Worm (Caenorhabditis elegans): ENCODE data around the gene Y54G9A.9.

Y54G9A.9 gene

ce11 chrII:13729416-13729815, at the start of gene Y54G9A.9:
Y54G9A.9 (plus strand) TSS chrII:13729716.
- TF ChIP-seq nhr-232 (tag; optimal IDR thresholded peaks at IDR 0.05) (no peak), pag-3 (tag; optimal IDR thresholded peaks at IDR 0.05; ENCODE audit: borderline replicate concordance) (no peak), tbx-7 (tag; optimal IDR thresholded peaks at IDR 0.05) (no peak), unc-86 (tag; optimal IDR thresholded peaks at IDR 0.05) (no peak), pqm-1 (tag; optimal IDR thresholded peaks at IDR 0.05) (no peak), syd-9 (tag; optimal IDR thresholded peaks at IDR 0.05) (no peak), lim-6 (tag; optimal IDR thresholded peaks at IDR 0.05) (no peak)

- no peak for TF ChIP-seq gmeb-2 (tag; optimal IDR thresholded peaks at IDR 0.05)
- TF ChIP-seq pros-1 (tag; optimal IDR thresholded peaks at IDR 0.05): no peak
- no peak for TF ChIP-seq fkh-6 (tag; optimal IDR thresholded peaks at IDR 0.05)
- TF ChIP-seq mec-3 (tag; optimal IDR thresholded peaks at IDR 0.05; ENCODE audit: borderline replicate concordance): no peak
- TF ChIP-seq npax-4 (tag; optimal IDR thresholded peaks at IDR 0.05): no peak
- TF ChIP-seq unc-86 (tag; optimal IDR thresholded peaks at IDR 0.05): no peak
- no peak for TF ChIP-seq ceh-18 (tag; optimal IDR thresholded peaks at IDR 0.05)
- no peak for TF ChIP-seq fax-1 (tag; optimal IDR thresholded peaks at IDR 0.05)
- TF ChIP-seq dmd-4 (tag; optimal IDR thresholded peaks at IDR 0.05; ENCODE audit: borderline replicate concordance): no peak
- no peak for TF ChIP-seq odd-2 (tag; optimal IDR thresholded peaks at IDR 0.05)
Measured at ce11 chrII:13679775-13680320, 49.7 kb upstream of the Y54G9A.9 start.

- TF ChIP-seq nfya-1 (tag; optimal IDR thresholded peaks at IDR 0.05) (no peak), odd-2 (tag; optimal IDR thresholded peaks at IDR 0.05) (no peak), pros-1 (tag; optimal IDR thresholded peaks at IDR 0.05) (no peak), npax-4 (tag; optimal IDR thresholded peaks at IDR 0.05) (no peak), ceh-45 (GFP tag; IDR thresholded peaks at IDR 0.05) (no peak), unc-3 (GFP tag; conservative IDR thresholded peaks at IDR 0.05) (no peak), unc-3 (tag; optimal IDR thresholded peaks at IDR 0.05) (no peak), dve-1 (tag; optimal IDR thresholded peaks at IDR 0.05) (no peak)
Measured at ce11 chrII:13681063-13681462, 48.5 kb upstream of the Y54G9A.9 start.

- no peak for TF ChIP-seq pha-4 (tag; optimal IDR thresholded peaks at IDR 0.05)
- TF ChIP-seq F13H6.1 (tag; optimal IDR thresholded peaks at IDR 0.05): no peak
- TF ChIP-seq ets-4 (tag; optimal IDR thresholded peaks at IDR 0.05): no peak
- TF ChIP-seq ama-1 (optimal IDR thresholded peaks at IDR 0.05): no peak
- TF ChIP-seq ceh-9 (tag; optimal IDR thresholded peaks at IDR 0.05): no peak
- TF ChIP-seq dmd-4 (tag; optimal IDR thresholded peaks at IDR 0.05; ENCODE audit: borderline replicate concordance): no peak
- no peak for TF ChIP-seq Y22D7AL.16 (tag; optimal IDR thresholded peaks at IDR 0.05)
- no peak for TF ChIP-seq pros-1 (tag; optimal IDR thresholded peaks at IDR 0.05)
- no peak for TF ChIP-seq hlh-8 (tag; optimal IDR thresholded peaks at IDR 0.05)
- no peak for TF ChIP-seq T23F11.4 (GFP tag; optimal IDR thresholded peaks at IDR 0.05)
- no peak for TF ChIP-seq hlh-15 (tag; optimal IDR thresholded peaks at IDR 0.05)
- TF ChIP-seq ceh-18 (tag; optimal IDR thresholded peaks at IDR 0.05): no peak
- TF ChIP-seq unc-42 (tag; optimal IDR thresholded peaks at IDR 0.05): no peak
- TF ChIP-seq fkh-10 (GFP tag; optimal IDR thresholded peaks at IDR 0.05): no peak
- TF ChIP-seq pag-3 (tag; optimal IDR thresholded peaks at IDR 0.05; ENCODE audit: borderline replicate concordance): no peak
- no peak for TF ChIP-seq odd-2 (tag; optimal IDR thresholded peaks at IDR 0.05)
- no peak for TF ChIP-seq ceh-34 (tag; optimal IDR thresholded peaks at IDR 0.05)
Measured at ce11 chrII:13685581-13685980, 43.9 kb upstream of the Y54G9A.9 start.

ce11 chrII:13694712-13695111, 34.8 kb upstream of the Y54G9A.9 start, which contains the start of gene rpoa-1:
rpoa-1 (minus strand) TSS chrII:13694795.
- TF ChIP-seq ceh-19 (GFP tag; optimal IDR thresholded peaks at IDR 0.05) (no peak), nfya-1 (tag; optimal IDR thresholded peaks at IDR 0.05) (peak; percentile 11), fax-1 (tag; optimal IDR thresholded peaks at IDR 0.05) (no peak), pha-4 (tag; optimal IDR thresholded peaks at IDR 0.05) (no peak), ama-1 (optimal IDR thresholded peaks at IDR 0.05) (no peak), ceh-30 (tag; optimal IDR thresholded peaks at IDR 0.05) (no peak), elt-4 (tag; optimal IDR thresholded peaks at IDR 0.05) (no peak), hlh-6 (tag; optimal IDR thresholded peaks at IDR 0.05) (no peak)

Data from whole organism, late embryonic.